Worm (Caenorhabditis elegans) whole organism, young adult: ENCODE data around the gene Y49E10.25.

Source experiments
- egrh-3 ChIP-seq: fragments of 200-800 bp; sonication (Bioruptor generic); IDR thresholded peaks from 2 replicates; pipeline ENCODE4 v1.3.6; 2022; ENCODE audit warnings: missing genetic modification reagents, missing genetic modification characterization, missing compliant biosample characterization
- hmg-20 ChIP-seq: fragments of 200-800 bp; sonication (Bioruptor generic); IDR thresholded peaks from 2 replicates; pipeline ENCODE4 v1.3.6; 2022; ENCODE audit warnings: missing genetic modification reagents, missing genetic modification characterization, missing compliant biosample characterization
- madf-10 ChIP-seq: sonication (generic microtip); optimal IDR thresholded peaks from 2 replicates; lab custom pipeline; 2016; ENCODE audit warnings: mild to moderate bottlenecking, missing genetic modification characterization, missing compliant biosample characterization
- zfh-2 ChIP-seq: fragments of 200-800 bp; sonication (Bioruptor generic); conservative IDR thresholded peaks from 2 replicates; pipeline ENCODE4 v1.3.6; 2022; ENCODE audit warnings: missing genetic modification reagents, missing genetic modification characterization, missing compliant biosample characterization

Y49E10.25 gene

DNA sequence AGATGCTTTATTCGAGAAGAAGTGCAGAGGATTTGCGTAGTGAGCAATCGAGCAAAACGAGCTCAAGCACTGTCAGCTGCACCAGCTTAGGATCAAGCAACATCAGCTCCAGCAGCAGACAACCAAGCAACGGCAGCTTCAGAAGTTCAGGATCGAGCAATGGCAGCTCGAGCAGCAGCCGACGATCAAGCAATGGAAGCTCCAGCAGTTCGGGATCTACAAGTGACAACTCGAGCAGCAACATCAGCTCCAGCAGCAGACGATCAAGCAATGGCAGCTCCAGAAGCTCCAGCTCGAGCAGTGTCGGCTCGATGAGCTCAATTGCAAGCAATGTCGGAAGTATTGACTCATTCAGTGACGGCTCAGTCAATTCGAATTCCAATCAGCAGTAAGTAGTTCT is 52.8 kb downstream of the Y49E10.25 start:
- TF ChIP-seq madf-10 (tag; lab: Kevin White, UChicago): no peak
- peak; percentile 53; the same call in 1 of the 2 replicates for TF ChIP-seq zfh-2 (GFP tag; lab: Robert Waterston, UW)
- TF ChIP-seq hmg-20: no peak
- peak; percentile 64; the same call in 1 of the 2 replicates for TF ChIP-seq egrh-3
- TF ChIP-seq, all 124 proteins: peak for 2
